Worm (Caenorhabditis elegans): ENCODE measurements around the gene fshr-1.

Gene fshr-1

ce11 chrV:9913863-9914262 is 24.2 kb downstream of the fshr-1 start, which contains the start of gene fipr-10:
TSS of gene fipr-10 (plus strand) at chrV:9914163.
- TF ChIP-seq flt-1 (GFP tag; IDR thresholded peaks at IDR 0.05) (no peak), cog-1 (tag; optimal IDR thresholded peaks at IDR 0.05) (no peak), ref-1 (GFP tag; conservative IDR thresholded peaks at IDR 0.05) (no peak), med-1 (GFP tag; optimal IDR thresholded peaks at IDR 0.05; ENCODE audit: insufficient read depth) (no peak), ztf-23 (GFP tag; IDR thresholded peaks at IDR 0.05) (no peak), tab-1 (GFP tag; IDR thresholded peaks at IDR 0.05) (no peak), T22C8.4 (GFP tag; IDR thresholded peaks at IDR 0.05) (no peak), ztf-29 (GFP tag; IDR thresholded peaks at IDR 0.05) (no peak), klf-2 (GFP tag; conservative IDR thresholded peaks at IDR 0.05) (no peak)

- TF ChIP-seq flt-1 (GFP tag; IDR thresholded peaks at IDR 0.05) (no peak), cog-1 (tag; optimal IDR thresholded peaks at IDR 0.05) (no peak), ztf-23 (GFP tag; IDR thresholded peaks at IDR 0.05) (no peak), T22C8.4 (GFP tag; IDR thresholded peaks at IDR 0.05) (no peak), tab-1 (GFP tag; IDR thresholded peaks at IDR 0.05) (no peak), ref-1 (GFP tag; conservative IDR thresholded peaks at IDR 0.05) (no peak), ztf-29 (GFP tag; IDR thresholded peaks at IDR 0.05) (no peak), klf-2 (GFP tag; conservative IDR thresholded peaks at IDR 0.05) (no peak), med-1 (GFP tag; optimal IDR thresholded peaks at IDR 0.05; ENCODE audit: insufficient read depth) (no peak)
Observed at ce11 chrV:9915021-9915420, 25.4 kb downstream of the fshr-1 start, which contains the start of gene mec-9. TSS of gene mec-9 (minus strand) at chrV:9915121.

DNA sequence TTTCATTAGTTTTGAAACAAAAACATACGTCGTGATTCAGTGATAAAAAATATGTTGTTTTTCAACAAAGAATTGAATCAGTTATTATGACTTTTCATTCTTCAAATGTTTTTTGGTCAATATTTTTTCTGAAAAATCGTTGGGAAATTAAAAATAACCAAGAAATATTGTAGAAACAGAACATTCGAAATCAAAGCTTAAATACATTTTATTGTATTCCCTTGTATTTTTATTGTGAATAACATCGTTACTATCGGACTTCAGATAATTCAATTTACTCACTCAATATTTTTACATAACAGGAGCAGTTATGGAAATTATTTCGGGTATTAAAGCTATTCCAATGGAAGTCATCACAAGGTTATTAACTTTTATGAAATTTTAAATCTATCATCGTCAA is 27.0 kb downstream of the fshr-1 start, which contains the start of gene C50H2.4:
Gene C50H2.4, plus strand, starts transcription at position 301 of the 400 bp plus-strand sequence.
- TF ChIP-seq ztf-23 (GFP tag; IDR thresholded peaks at IDR 0.05) (no peak), med-1 (GFP tag; optimal IDR thresholded peaks at IDR 0.05; ENCODE audit: insufficient read depth) (no peak), tab-1 (GFP tag; IDR thresholded peaks at IDR 0.05) (no peak), flt-1 (GFP tag; IDR thresholded peaks at IDR 0.05) (no peak), ztf-29 (GFP tag; IDR thresholded peaks at IDR 0.05) (no peak), cog-1 (tag; optimal IDR thresholded peaks at IDR 0.05) (no peak), klf-2 (GFP tag; conservative IDR thresholded peaks at IDR 0.05) (no peak), T22C8.4 (GFP tag; IDR thresholded peaks at IDR 0.05) (no peak)

DNA sequence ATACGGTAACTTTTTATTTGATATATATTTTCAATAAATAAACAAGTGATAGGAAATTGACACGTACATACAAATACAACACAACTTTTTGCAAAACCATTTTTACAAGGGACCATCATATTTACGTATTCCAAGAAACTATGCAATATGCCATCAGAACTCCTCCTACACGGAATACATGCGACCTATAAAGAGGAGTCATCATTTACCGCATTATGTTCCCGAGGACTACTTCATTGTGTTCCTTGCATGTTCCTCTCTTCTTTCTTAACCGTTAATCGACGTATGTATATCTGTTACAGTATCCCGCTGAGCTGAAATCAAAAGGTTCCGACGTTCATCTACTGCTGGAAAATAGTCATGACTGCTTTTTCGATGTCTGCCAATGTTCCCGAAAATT is 28.8 kb downstream of the fshr-1 start, which contains the start of gene C50H2.5:
Gene C50H2.5, plus strand, starts transcription at position 301 of the 400 bp plus-strand sequence.
- TF ChIP-seq klf-2 (GFP tag; conservative IDR thresholded peaks at IDR 0.05): no peak
- TF ChIP-seq ztf-29 (GFP tag; IDR thresholded peaks at IDR 0.05): no peak
- TF ChIP-seq med-1 (GFP tag; optimal IDR thresholded peaks at IDR 0.05; ENCODE audit: insufficient read depth): no peak
- TF ChIP-seq T22C8.4 (GFP tag; IDR thresholded peaks at IDR 0.05): no peak
- no peak for TF ChIP-seq tab-1 (GFP tag; IDR thresholded peaks at IDR 0.05)
- TF ChIP-seq ref-1 (GFP tag; conservative IDR thresholded peaks at IDR 0.05): no peak
- no peak for TF ChIP-seq ztf-23 (GFP tag; IDR thresholded peaks at IDR 0.05)
- TF ChIP-seq flt-1 (GFP tag; IDR thresholded peaks at IDR 0.05): no peak
- TF ChIP-seq cog-1 (tag; optimal IDR thresholded peaks at IDR 0.05): no peak

- TF ChIP-seq ref-1 (GFP tag; conservative IDR thresholded peaks at IDR 0.05): no peak
- TF ChIP-seq ztf-29 (GFP tag; IDR thresholded peaks at IDR 0.05): no peak
- no peak for TF ChIP-seq flt-1 (GFP tag; IDR thresholded peaks at IDR 0.05)
- TF ChIP-seq klf-2 (GFP tag; conservative IDR thresholded peaks at IDR 0.05): no peak
- TF ChIP-seq med-1 (GFP tag; optimal IDR thresholded peaks at IDR 0.05; ENCODE audit: insufficient read depth): no peak
- TF ChIP-seq T22C8.4 (GFP tag; IDR thresholded peaks at IDR 0.05): no peak
- no peak for TF ChIP-seq tab-1 (GFP tag; IDR thresholded peaks at IDR 0.05)
- no peak for TF ChIP-seq ztf-23 (GFP tag; IDR thresholded peaks at IDR 0.05)
- no peak for TF ChIP-seq cog-1 (tag; optimal IDR thresholded peaks at IDR 0.05)
Observed at ce11 chrV:9921288-9921687, 31.7 kb downstream of the fshr-1 start, which contains the start of gene ceh-75. TSS of gene ceh-75 (plus strand) at chrV:9921337.

DNA sequence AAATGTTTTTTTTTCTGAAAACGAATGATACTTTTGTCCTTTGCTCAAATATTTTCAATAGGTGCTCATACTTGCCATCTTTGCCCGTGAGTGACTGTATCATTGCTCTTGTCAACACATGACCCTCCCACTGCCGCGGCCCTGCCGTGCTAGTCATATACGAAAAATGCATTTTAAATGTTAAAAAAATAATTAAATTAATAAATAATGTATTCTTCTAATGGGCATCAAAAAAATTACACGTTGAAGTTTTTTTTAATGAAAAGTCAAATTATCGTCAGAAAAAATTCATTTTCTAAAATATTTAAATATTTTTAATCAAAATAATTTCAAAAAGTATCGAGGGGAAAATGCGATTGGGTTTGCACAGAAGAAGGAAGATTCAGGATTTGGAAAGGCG is 32.8 kb downstream of the fshr-1 start, which contains the start of gene C50H2.7:
Gene C50H2.7, plus strand, starts transcription at position 301 of the 400 bp plus-strand sequence.
- TF ChIP-seq tab-1 (GFP tag; IDR thresholded peaks at IDR 0.05) (no peak), klf-2 (GFP tag; conservative IDR thresholded peaks at IDR 0.05) (no peak), ztf-29 (GFP tag; IDR thresholded peaks at IDR 0.05) (no peak), med-1 (GFP tag; optimal IDR thresholded peaks at IDR 0.05; ENCODE audit: insufficient read depth) (no peak), cog-1 (tag; optimal IDR thresholded peaks at IDR 0.05) (no peak), T22C8.4 (GFP tag; IDR thresholded peaks at IDR 0.05) (no peak), ztf-23 (GFP tag; IDR thresholded peaks at IDR 0.05) (no peak), ref-1 (GFP tag; conservative IDR thresholded peaks at IDR 0.05) (no peak), flt-1 (GFP tag; IDR thresholded peaks at IDR 0.05) (no peak)

DNA sequence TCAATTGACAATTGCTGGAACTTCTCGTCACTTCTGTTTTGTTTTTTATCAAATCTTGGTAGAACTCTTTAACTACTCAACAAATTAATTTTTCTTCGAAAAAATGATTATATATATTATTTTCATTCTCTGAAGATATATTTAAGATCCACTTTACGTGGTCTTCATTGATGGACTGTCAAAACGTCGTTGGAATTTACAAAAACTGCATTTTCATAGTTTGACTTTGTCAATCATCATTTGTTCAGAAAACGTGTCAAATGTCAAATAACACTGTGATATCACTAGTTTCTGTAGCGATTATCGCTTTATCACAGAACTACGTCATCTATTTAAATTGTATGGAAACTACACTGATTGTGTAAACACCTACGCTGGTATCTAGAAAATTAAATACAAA is 34.8 kb downstream of the fshr-1 start:
- no peak for TF ChIP-seq ztf-23 (GFP tag; IDR thresholded peaks at IDR 0.05)
- no peak for TF ChIP-seq klf-2 (GFP tag; conservative IDR thresholded peaks at IDR 0.05)
- TF ChIP-seq cog-1 (tag; optimal IDR thresholded peaks at IDR 0.05): no peak
- no peak for TF ChIP-seq tab-1 (GFP tag; IDR thresholded peaks at IDR 0.05)
- no peak for TF ChIP-seq ref-1 (GFP tag; conservative IDR thresholded peaks at IDR 0.05)
- TF ChIP-seq med-1 (GFP tag; optimal IDR thresholded peaks at IDR 0.05; ENCODE audit: insufficient read depth): no peak
- TF ChIP-seq T22C8.4 (GFP tag; IDR thresholded peaks at IDR 0.05): no peak
- TF ChIP-seq ztf-29 (GFP tag; IDR thresholded peaks at IDR 0.05): no peak
- no peak for TF ChIP-seq flt-1 (GFP tag; IDR thresholded peaks at IDR 0.05)

DNA sequence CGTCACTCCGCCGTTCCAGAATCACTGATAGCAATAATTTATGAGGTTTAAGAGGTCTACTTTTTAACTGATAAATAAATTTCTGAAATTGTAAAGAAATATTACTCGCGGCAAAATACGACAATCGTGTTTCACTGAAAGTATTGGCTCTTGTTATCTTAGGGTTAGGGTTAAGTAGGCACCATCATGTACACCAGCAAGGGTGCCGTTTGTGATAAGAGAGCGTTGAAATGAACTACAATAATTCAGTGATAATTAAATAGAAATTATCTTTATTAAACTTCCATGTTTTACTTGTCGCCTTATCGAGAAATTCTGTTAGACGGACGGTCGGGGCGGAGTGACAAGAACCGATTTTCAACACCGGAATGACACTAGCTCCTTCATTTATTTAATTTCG is 36.0 kb downstream of the fshr-1 start:
- no peak for TF ChIP-seq klf-2 (GFP tag; conservative IDR thresholded peaks at IDR 0.05)
- TF ChIP-seq ztf-29 (GFP tag; IDR thresholded peaks at IDR 0.05): no peak
- TF ChIP-seq ref-1 (GFP tag; conservative IDR thresholded peaks at IDR 0.05): no peak
- TF ChIP-seq T22C8.4 (GFP tag; IDR thresholded peaks at IDR 0.05): no peak
- no peak for TF ChIP-seq med-1 (GFP tag; optimal IDR thresholded peaks at IDR 0.05; ENCODE audit: insufficient read depth)
- TF ChIP-seq cog-1 (tag; optimal IDR thresholded peaks at IDR 0.05): no peak
- no peak for TF ChIP-seq flt-1 (GFP tag; IDR thresholded peaks at IDR 0.05)
- no peak for TF ChIP-seq tab-1 (GFP tag; IDR thresholded peaks at IDR 0.05)
- TF ChIP-seq ztf-23 (GFP tag; IDR thresholded peaks at IDR 0.05): no peak

DNA sequence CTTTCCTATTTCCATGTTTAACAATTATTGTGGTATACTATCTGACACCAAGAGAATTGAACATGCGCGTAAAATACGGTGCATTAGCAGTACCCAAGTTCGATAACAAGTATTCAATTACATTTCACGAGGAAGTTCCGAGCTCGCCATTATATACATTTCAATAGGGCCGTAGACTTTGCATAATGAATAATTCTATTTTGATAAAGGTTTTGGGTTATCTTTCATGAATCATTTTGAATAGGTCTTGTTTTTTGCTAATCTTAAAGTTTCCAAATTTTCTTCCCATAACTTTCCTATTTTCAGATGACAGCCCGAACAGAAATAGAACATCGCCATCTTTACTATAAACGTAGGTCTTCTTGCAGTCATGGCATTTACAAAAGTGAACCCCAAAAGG is 36.6 kb downstream of the fshr-1 start, which contains the start of gene C50H2.13:
Gene C50H2.13, plus strand, starts transcription at position 301 of the 400 bp plus-strand sequence.
- TF ChIP-seq med-1 (GFP tag; optimal IDR thresholded peaks at IDR 0.05; ENCODE audit: insufficient read depth) (no peak), klf-2 (GFP tag; conservative IDR thresholded peaks at IDR 0.05) (no peak), cog-1 (tag; optimal IDR thresholded peaks at IDR 0.05) (no peak), tab-1 (GFP tag; IDR thresholded peaks at IDR 0.05) (no peak), ztf-23 (GFP tag; IDR thresholded peaks at IDR 0.05) (no peak)

Measured in whole organism, midembryonic.